Fruit fly (Drosophila melanogaster): ENCODE data around the gene CG12003.

DNA sequence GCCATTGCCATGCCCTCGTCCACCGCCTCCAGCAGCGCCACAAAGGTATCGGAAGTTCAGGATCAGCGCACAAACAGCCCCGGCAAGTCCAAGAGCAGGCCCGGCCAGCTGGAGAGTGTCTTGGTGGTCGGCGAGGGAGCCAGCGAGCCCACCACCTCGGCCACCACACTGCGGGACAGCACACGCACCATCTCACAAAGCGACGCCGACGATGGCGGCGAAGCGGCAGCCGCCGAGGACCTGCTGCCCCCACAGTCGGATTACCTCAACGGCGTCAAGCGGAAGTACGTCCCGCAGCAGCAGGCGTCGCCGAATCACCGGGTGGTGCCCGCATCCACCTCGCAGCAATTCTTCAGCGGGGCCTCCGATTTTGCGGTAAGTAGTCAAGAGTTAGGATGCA, 14.3 kb upstream of the CG12003 start:
- TF ChIP-seq h (optimal IDR thresholded peaks at IDR 0.05) (no peak), psq (optimal IDR thresholded peaks at IDR 0.05) (no peak)

All from Kc167 (cell line).